Worm (Caenorhabditis elegans) whole organism, early embryonic: ENCODE data around the gene pptr-2.

Experiments used
- B0310.2 ChIP-seq: sonication (generic microtip); optimal IDR thresholded peaks from 2 replicates; lab custom pipeline; 2016; ENCODE audit warnings: mild to moderate bottlenecking, missing genetic modification characterization, missing compliant biosample characterization
- F13C5.2 ChIP-seq: sonication (generic microtip); optimal IDR thresholded peaks from 2 replicates; lab custom pipeline; 2017; ENCODE audit warnings: mild to moderate bottlenecking, missing genetic modification characterization, inconsistent platforms, missing compliant biosample characterization
- ama-1 ChIP-seq: fragments of 150-350 bp; optimal IDR thresholded peaks from 2 replicates; lab custom pipeline; 2014
- flt-1 ChIP-seq: fragments of 200-800 bp; sonication (Bioruptor generic); IDR thresholded peaks from 2 replicates; pipeline ENCODE4 v1.3.6; 2022; ENCODE audit warnings: missing genetic modification characterization, missing compliant biosample characterization
- hmbx-1 ChIP-seq: sonication (generic microtip); optimal IDR thresholded peaks from 2 replicates; lab custom pipeline; 2016; ENCODE audit warnings: mild to moderate bottlenecking, missing genetic modification characterization, missing compliant biosample characterization
- hnd-1 ChIP-seq: sonication (generic microtip); optimal IDR thresholded peaks from 2 replicates; lab custom pipeline; 2016; ENCODE audit warnings: missing genetic modification characterization, missing compliant biosample characterization
- scrt-1 ChIP-seq: fragments of 200-800 bp; sonication (Bioruptor generic); IDR thresholded peaks from 2 replicates; pipeline ENCODE4 v1.3.6; 2022; ENCODE audit warnings: missing genetic modification characterization, missing compliant biosample characterization
- sea-1 ChIP-seq: fragments of 200-800 bp; sonication (Bioruptor generic); conservative IDR thresholded peaks from 2 replicates; pipeline ENCODE4 v1.3.6; 2022; ENCODE audit warnings: missing genetic modification characterization, missing compliant biosample characterization
- tbx-11 ChIP-seq: fragments of 200-800 bp; sonication (Bioruptor generic); IDR thresholded peaks from 2 replicates; pipeline ENCODE4 v1.3.6; 2022; ENCODE audit warnings: missing genetic modification characterization, missing compliant biosample characterization

DNA sequence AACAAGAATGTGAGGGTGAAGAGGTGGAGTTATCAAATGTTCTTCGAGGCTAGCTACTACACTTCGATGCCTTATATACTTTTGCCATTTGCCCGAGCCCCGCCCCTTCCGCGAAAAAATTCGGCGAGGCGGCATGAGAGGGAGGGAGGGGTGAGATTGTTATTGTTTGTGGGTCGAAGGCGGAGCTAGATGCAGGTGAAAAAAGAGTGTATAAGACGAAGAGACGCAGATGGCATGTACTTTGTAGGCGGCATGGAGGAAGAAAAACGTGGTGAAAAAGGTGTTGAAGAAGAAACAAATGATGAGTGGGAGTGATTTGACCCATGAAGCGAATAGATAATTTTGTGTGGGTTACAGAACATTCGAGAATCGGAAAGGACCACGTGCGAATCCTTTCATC lies 22.3 kb downstream of the pptr-2 start, which contains the start of gene C13G3.1:
- TF ChIP-seq F13C5.2: no peak
- TF ChIP-seq B0310.2 (tag; lab: Kevin White, UChicago): no peak
- TF ChIP-seq scrt-1 (GFP tag; lab: Robert Waterston, UW): no peak
- no peak for TF ChIP-seq hmbx-1 (tag; lab: Kevin White, UChicago)
- no peak for TF ChIP-seq flt-1 (GFP tag; lab: Robert Waterston, UW)
- TF ChIP-seq sea-1: no peak
- TF ChIP-seq tbx-11 (GFP tag; lab: Robert Waterston, UW): no peak
- TF ChIP-seq hnd-1 (tag; lab: Kevin White, UChicago): no peak
- no peak for TF ChIP-seq ama-1 (lab: Kevin White, UChicago)
